Worm (Caenorhabditis elegans): ENCODE measurements around the gene K10H10.5.
A peak's percentile ranks its signal among the peaks of the same experiment; 100 is the strongest.

Gene K10H10.5

ce11 chrII:14495341-14495740, 6.2 kb upstream of the K10H10.5 start:
- TF ChIP-seq nhr-11 (tag; optimal IDR thresholded peaks at IDR 0.05) (no peak), ceh-88 (GFP tag; IDR thresholded peaks at IDR 0.05) (no peak), fkh-10 (GFP tag; optimal IDR thresholded peaks at IDR 0.05) (no peak), snu-23 (GFP tag; optimal IDR thresholded peaks at IDR 0.05) (peak; percentile 9), C34B4.2 (tag; optimal IDR thresholded peaks at IDR 0.05) (no peak), ceh-8 (GFP tag; optimal IDR thresholded peaks at IDR 0.05) (no peak), jun-1 (tag; optimal IDR thresholded peaks at IDR 0.05) (no peak), fkh-4 (tag; optimal IDR thresholded peaks at IDR 0.05; ENCODE audit: borderline replicate concordance) (no peak), dpl-1 (GFP tag; optimal IDR thresholded peaks at IDR 0.05) (no peak), ces-1 (GFP tag; optimal IDR thresholded peaks at IDR 0.05) (no peak), nhr-90 (tag; optimal IDR thresholded peaks at IDR 0.05; ENCODE audit: poor library complexity) (peak; percentile 12), ztf-11 (tag; optimal IDR thresholded peaks at IDR 0.05) (no peak), hlh-4 (tag; optimal IDR thresholded peaks at IDR 0.05) (no peak), blmp-1 (tag; optimal IDR thresholded peaks at IDR 0.05) (peak; percentile 39), nhr-76 (tag; optimal IDR thresholded peaks at IDR 0.05) (no peak), ceh-90 (tag; optimal IDR thresholded peaks at IDR 0.05) (no peak), nhr-47 (tag; optimal IDR thresholded peaks at IDR 0.05) (no peak), ceh-82 (tag; optimal IDR thresholded peaks at IDR 0.05) (no peak), hlh-17 (GFP tag; optimal IDR thresholded peaks at IDR 0.05; ENCODE audit: borderline replicate concordance) (no peak), pax-3 (tag; optimal IDR thresholded peaks at IDR 0.05) (no peak), ceh-63 (GFP tag; optimal IDR thresholded peaks at IDR 0.05) (no peak), tlp-1 (tag; optimal IDR thresholded peaks at IDR 0.05) (no peak), zag-1 (tag; optimal IDR thresholded peaks at IDR 0.05) (no peak), mdl-1 (tag; optimal IDR thresholded peaks at IDR 0.05) (no peak), fos-1 (tag; optimal IDR thresholded peaks at IDR 0.05) (no peak), irx-1 (tag; optimal IDR thresholded peaks at IDR 0.05) (no peak), nhr-19 (GFP tag; conservative IDR thresholded peaks at IDR 0.05) (0 out of 2 replicates have a peak, but pooled peaks have one; percentile 14), nhr-20 (tag; optimal IDR thresholded peaks at IDR 0.05) (peak; percentile 45), alr-1 (tag; optimal IDR thresholded peaks at IDR 0.05; ENCODE audit: borderline replicate concordance) (no peak), lin-13 (GFP tag; optimal IDR thresholded peaks at IDR 0.05) (no peak), sox-4 (tag; optimal IDR thresholded peaks at IDR 0.05) (no peak), elt-3 (tag; optimal IDR thresholded peaks at IDR 0.05) (peak in 4 of 6 experiments; percentile 22 to 47 (median 31)), unc-62 (GFP tag; optimal IDR thresholded peaks at IDR 0.05) (no peak), pqm-1 (tag; optimal IDR thresholded peaks at IDR 0.05) (no peak), zip-4 (GFP tag; optimal IDR thresholded peaks at IDR 0.05) (no peak), mep-1 (tag; optimal IDR thresholded peaks at IDR 0.05) (no peak), nhr-77 (tag; optimal IDR thresholded peaks at IDR 0.05) (no peak), tbx-2 (tag; optimal IDR thresholded peaks at IDR 0.05) (no peak), sup-37 (GFP tag; optimal IDR thresholded peaks at IDR 0.05) (no peak), C04F5.9 (tag; optimal IDR thresholded peaks at IDR 0.05) (no peak), aha-1 (tag; optimal IDR thresholded peaks at IDR 0.05) (no peak), grh-1 (GFP tag; IDR thresholded peaks at IDR 0.05) (no peak), isw-1 (GFP tag; IDR thresholded peaks at IDR 0.05) (no peak), lin-14 (GFP tag; optimal IDR thresholded peaks at IDR 0.05) (peak; percentile 34), rnt-1 (tag; optimal IDR thresholded peaks at IDR 0.05) (no peak), skn-1 (tag; optimal IDR thresholded peaks at IDR 0.05) (peak; percentile 44), C16A3.4 (tag; optimal IDR thresholded peaks at IDR 0.05) (no peak), vab-15 (tag; optimal IDR thresholded peaks at IDR 0.05) (no peak), Y116A8C.19 (tag; optimal IDR thresholded peaks at IDR 0.05; ENCODE audit: borderline replicate concordance) (no peak), mab-9 (GFP tag; IDR thresholded peaks at IDR 0.05) (no peak), hpl-2 (GFP tag; optimal IDR thresholded peaks at IDR 0.05) (no peak), nhr-85 (tag) (no peak), swsn-7 (tag; optimal IDR thresholded peaks at IDR 0.05) (no peak)

Data from whole organism, L1 larva.